Fruit fly (Drosophila melanogaster): Measurements from ENCODE around the gene omd.

Gene omd

dm6 chr3R:13710645-13711044 is 23.6 kb upstream of the omd start (continued):
- TF ChIP-seq CG14014 (GFP tag; IDR thresholded peaks at IDR 0.05) (peak; percentile 26; the same call in 1 of the 2 replicates), CG4617 (GFP tag; optimal IDR thresholded peaks at IDR 0.05; ENCODE audit: borderline replicate concordance) (peak; percentile 38), MBD-R2 (GFP tag; IDR thresholded peaks at IDR 0.05) (peak; percentile 99), CG32767 (GFP tag; IDR thresholded peaks at IDR 0.05) (0 out of 2 replicates have a peak, but pooled peaks have one; percentile 36), CG15514 (GFP tag; optimal IDR thresholded peaks at IDR 0.05) (peak; percentile 97), slbo (GFP tag; IDR thresholded peaks at IDR 0.05) (peak; percentile 30; the same call in 1 of the 2 replicates), CG11456 (GFP tag; IDR thresholded peaks at IDR 0.05) (no peak), CG3281 (GFP tag; optimal IDR thresholded peaks at IDR 0.05) (peak; percentile 61), CG14050 (GFP tag; IDR thresholded peaks at IDR 0.05) (no peak), vnd (GFP tag; IDR thresholded peaks at IDR 0.05; ENCODE audit: partially characterized antibody) (peak; percentile 40; the same call in 1 of the 3 replicates), Xbp1 (GFP tag; optimal IDR thresholded peaks at IDR 0.05) (peak; percentile 2), Dp (GFP tag; optimal IDR thresholded peaks at IDR 0.05) (peak; percentile 38), Hr78 (GFP tag; optimal IDR thresholded peaks at IDR 0.05) (peak in 1 of 2 experiments; percentile 12), BEAF-32 (GFP tag; optimal IDR thresholded peaks at IDR 0.05) (peak; percentile 5), HmgZ (tag; optimal IDR thresholded peaks at IDR 0.05) (peak; percentile 21), Opbp (GFP tag; IDR thresholded peaks at IDR 0.05; ENCODE audit: partially characterized antibody) (0 out of 3 replicates have a peak, but pooled peaks have one; percentile 32), stwl (tag; optimal IDR thresholded peaks at IDR 0.05) (peak; percentile 53), Drgx (GFP tag; IDR thresholded peaks at IDR 0.05) (0 out of 2 replicates have a peak, but pooled peaks have one; percentile 13), Dbx (GFP tag; IDR thresholded peaks at IDR 0.05) (peak; percentile 34; the same call in 1 of the 3 replicates), CG8944 (GFP tag; optimal IDR thresholded peaks at IDR 0.05) (no peak), MESR4 (GFP tag; optimal IDR thresholded peaks at IDR 0.05) (peak; percentile 51), CG12659 (GFP tag; optimal IDR thresholded peaks at IDR 0.05) (peak; percentile 28), rib (GFP tag; IDR thresholded peaks at IDR 0.05) (no peak), Xrp1 (GFP tag; IDR thresholded peaks at IDR 0.05) (peak; percentile 23; the same call in 1 of the 2 replicates), CG11504 (tag; optimal IDR thresholded peaks at IDR 0.05) (peak; percentile 60), CG17912 (GFP tag; optimal IDR thresholded peaks at IDR 0.05) (no peak), chinmo (GFP tag; IDR thresholded peaks at IDR 0.05; ENCODE audit: partially characterized antibody) (peak; percentile 48; the same call in 1 of the 4 replicates), CG9215 (GFP tag; IDR thresholded peaks at IDR 0.05) (no peak)

dm6 chr3R:13709839-13710238 is 22.8 kb upstream of the omd start, which contains the start of gene Argp:
TSS of gene Argp (minus strand) at chr3R:13709939.
- TF ChIP-seq CG9797 (GFP tag; optimal IDR thresholded peaks at IDR 0.05) (no peak), CG15011 (GFP tag; optimal IDR thresholded peaks at IDR 0.05) (no peak), dmrt11E (tag; optimal IDR thresholded peaks at IDR 0.05) (no peak), CG4328 (GFP tag; optimal IDR thresholded peaks at IDR 0.05) (no peak), jing (GFP tag; optimal IDR thresholded peaks at IDR 0.05) (no peak), sima (GFP tag; optimal IDR thresholded peaks at IDR 0.05) (no peak), HLH4C (GFP tag; IDR thresholded peaks at IDR 0.05; ENCODE audit: partially characterized antibody) (no peak), CG4820 (GFP tag; optimal IDR thresholded peaks at IDR 0.05) (no peak), org-1 (GFP tag; optimal IDR thresholded peaks at IDR 0.05) (no peak), pho (GFP tag; optimal IDR thresholded peaks at IDR 0.05) (no peak), so (GFP tag; IDR thresholded peaks at IDR 0.05) (no peak)
